Fruit fly (Drosophila melanogaster): ENCODE data around the gene mip130.
A peak's percentile ranks its signal among the peaks of the same experiment; 100 is the strongest.

mip130 gene

dm6 chrX:1948508-1949065 lies 40.5 kb downstream of the mip130 start (continued):
- TF ChIP-seq tio (GFP tag; optimal IDR thresholded peaks at IDR 0.05) (peak; percentile 13), ham (GFP tag; IDR thresholded peaks at IDR 0.05) (0 out of 2 replicates have a peak, but pooled peaks have one; percentile 22), CG30020 (tag; optimal IDR thresholded peaks at IDR 0.05) (no peak), B-H2 (GFP tag; optimal IDR thresholded peaks at IDR 0.05) (peak; percentile 18), esg (GFP tag; conservative IDR thresholded peaks at IDR 0.05) (peak; percentile 33), ATbp (GFP tag; optimal IDR thresholded peaks at IDR 0.05) (peak; percentile 31), trem (tag; optimal IDR thresholded peaks at IDR 0.05) (no peak), pfk (GFP tag; optimal IDR thresholded peaks at IDR 0.05) (no peak), CG10321 (GFP tag; IDR thresholded peaks at IDR 0.05) (no peak; the same call in 1 of the 2 replicates), CG6765 (GFP tag; optimal IDR thresholded peaks at IDR 0.05) (peak; percentile 62), CG32772 (GFP tag; IDR thresholded peaks at IDR 0.05) (0 out of 2 replicates have a peak, but pooled peaks have one; percentile 25), CG17385 (GFP tag; optimal IDR thresholded peaks at IDR 0.05) (no peak), Taf1 (GFP tag; IDR thresholded peaks at IDR 0.05) (peak; percentile 22; the same call in 1 of the 2 replicates), CG8089 (GFP tag; optimal IDR thresholded peaks at IDR 0.05) (no peak), oc (tag; optimal IDR thresholded peaks at IDR 0.05) (no peak), CG6813 (GFP tag; optimal IDR thresholded peaks at IDR 0.05) (peak; percentile 45), Hr39 (optimal IDR thresholded peaks at IDR 0.05) (no peak), CG14710 (tag; optimal IDR thresholded peaks at IDR 0.05) (no peak), grau (tag; optimal IDR thresholded peaks at IDR 0.05) (peak; percentile 62), lab (GFP tag; optimal IDR thresholded peaks at IDR 0.05) (peak; percentile 85), cad (GFP tag; optimal IDR thresholded peaks at IDR 0.05) (no peak), HLH54F (GFP tag; optimal IDR thresholded peaks at IDR 0.05) (peak; percentile 68), CG6272 (GFP tag; IDR thresholded peaks at IDR 0.05) (no peak), wdn (GFP tag; IDR thresholded peaks at IDR 0.05) (peak; percentile 67), onecut (GFP tag; IDR thresholded peaks at IDR 0.05) (no peak), zen (tag; optimal IDR thresholded peaks at IDR 0.05) (no peak), CG4820 (GFP tag; optimal IDR thresholded peaks at IDR 0.05) (no peak), CG4282 (GFP tag; optimal IDR thresholded peaks at IDR 0.05) (no peak), CG9797 (GFP tag; optimal IDR thresholded peaks at IDR 0.05) (no peak), dati (GFP tag; IDR thresholded peaks at IDR 0.05) (no peak), chm (GFP tag; IDR thresholded peaks at IDR 0.05) (no peak), CG12942 (GFP tag; optimal IDR thresholded peaks at IDR 0.05) (no peak), Sry-β (GFP tag; optimal IDR thresholded peaks at IDR 0.05) (no peak), Bteb2 (GFP tag; optimal IDR thresholded peaks at IDR 0.05) (no peak), pb (GFP tag; optimal IDR thresholded peaks at IDR 0.05) (no peak), usp (GFP tag; optimal IDR thresholded peaks at IDR 0.05) (no peak), Ets97D (GFP tag; optimal IDR thresholded peaks at IDR 0.05) (no peak), CG4707 (GFP tag; optimal IDR thresholded peaks at IDR 0.05) (no peak), CG15479 (GFP tag; optimal IDR thresholded peaks at IDR 0.05) (no peak), E2f1 (GFP tag; IDR thresholded peaks at IDR 0.05) (no peak), CG30431 (GFP tag; optimal IDR thresholded peaks at IDR 0.05) (no peak), CG10366 (GFP tag; IDR thresholded peaks at IDR 0.05) (peak; percentile 45), Oli (tag; optimal IDR thresholded peaks at IDR 0.05) (peak; percentile 42), Adf1 (GFP tag; IDR thresholded peaks at IDR 0.05) (no peak), Ada2b (GFP tag; IDR thresholded peaks at IDR 0.05) (peak; percentile 33; the same call in 1 of the 2 replicates), so (GFP tag; IDR thresholded peaks at IDR 0.05) (no peak), CG9215 (GFP tag; IDR thresholded peaks at IDR 0.05) (peak; percentile 31; the same call in 1 of the 2 replicates), Atf3 (GFP tag; optimal IDR thresholded peaks at IDR 0.05) (no peak), eyg (GFP tag; optimal IDR thresholded peaks at IDR 0.05) (no peak), hkb (optimal IDR thresholded peaks at IDR 0.05) (no peak), hkb (GFP tag; IDR thresholded peaks at IDR 0.05) (peak; percentile 47), HLH3B (GFP tag; IDR thresholded peaks at IDR 0.05) (no peak)
